Worm (Caenorhabditis elegans): ENCODE results near the gene rpl-34.

Gene rpl-34

ce11 chrIV:12287628-12288027, 18.8 kb downstream of the rpl-34 start, which contains the start of gene erl-1:
Gene erl-1, plus strand, starts transcription at chrIV:12287928.
- TF ChIP-seq ref-1 (GFP tag; conservative IDR thresholded peaks at IDR 0.05) (no peak), ztf-29 (GFP tag; IDR thresholded peaks at IDR 0.05) (no peak), med-1 (GFP tag; optimal IDR thresholded peaks at IDR 0.05; ENCODE audit: insufficient read depth) (no peak), T22C8.4 (GFP tag; IDR thresholded peaks at IDR 0.05) (no peak), klf-2 (GFP tag; conservative IDR thresholded peaks at IDR 0.05) (no peak), cog-1 (tag; optimal IDR thresholded peaks at IDR 0.05) (no peak), flt-1 (GFP tag; IDR thresholded peaks at IDR 0.05) (no peak), tab-1 (GFP tag; IDR thresholded peaks at IDR 0.05) (no peak), ztf-23 (GFP tag; IDR thresholded peaks at IDR 0.05) (no peak)

ce11 chrIV:12289149-12289548, 20.4 kb downstream of the rpl-34 start, which contains the start of gene C42C1.9:
Gene C42C1.9, plus strand, starts transcription at chrIV:12289449.
- TF ChIP-seq ztf-23 (GFP tag; IDR thresholded peaks at IDR 0.05) (no peak), T22C8.4 (GFP tag; IDR thresholded peaks at IDR 0.05) (no peak), ztf-29 (GFP tag; IDR thresholded peaks at IDR 0.05) (no peak), tab-1 (GFP tag; IDR thresholded peaks at IDR 0.05) (no peak), med-1 (GFP tag; optimal IDR thresholded peaks at IDR 0.05; ENCODE audit: insufficient read depth) (no peak), flt-1 (GFP tag; IDR thresholded peaks at IDR 0.05) (no peak), klf-2 (GFP tag; conservative IDR thresholded peaks at IDR 0.05) (no peak), cog-1 (tag; optimal IDR thresholded peaks at IDR 0.05) (no peak), ref-1 (GFP tag; conservative IDR thresholded peaks at IDR 0.05) (no peak)

ce11 chrIV:12290744-12291143, 21.9 kb downstream of the rpl-34 start, which contains the start of gene C42C1.8:
Gene C42C1.8, plus strand, starts transcription at chrIV:12291044.
- no peak for TF ChIP-seq tab-1 (GFP tag; IDR thresholded peaks at IDR 0.05)
- no peak for TF ChIP-seq klf-2 (GFP tag; conservative IDR thresholded peaks at IDR 0.05)
- TF ChIP-seq ztf-29 (GFP tag; IDR thresholded peaks at IDR 0.05): no peak
- no peak for TF ChIP-seq ref-1 (GFP tag; conservative IDR thresholded peaks at IDR 0.05)
- TF ChIP-seq cog-1 (tag; optimal IDR thresholded peaks at IDR 0.05): no peak
- no peak for TF ChIP-seq med-1 (GFP tag; optimal IDR thresholded peaks at IDR 0.05; ENCODE audit: insufficient read depth)
- TF ChIP-seq flt-1 (GFP tag; IDR thresholded peaks at IDR 0.05): no peak
- TF ChIP-seq ztf-23 (GFP tag; IDR thresholded peaks at IDR 0.05): no peak
- TF ChIP-seq T22C8.4 (GFP tag; IDR thresholded peaks at IDR 0.05): no peak

ce11 chrIV:12301161-12301560, 32.4 kb downstream of the rpl-34 start, which contains the start of gene oac-59:
Gene oac-59, minus strand, starts transcription at chrIV:12301261.
- TF ChIP-seq ztf-23 (GFP tag; IDR thresholded peaks at IDR 0.05): no peak
- TF ChIP-seq klf-2 (GFP tag; conservative IDR thresholded peaks at IDR 0.05): no peak
- no peak for TF ChIP-seq T22C8.4 (GFP tag; IDR thresholded peaks at IDR 0.05)
- TF ChIP-seq med-1 (GFP tag; optimal IDR thresholded peaks at IDR 0.05; ENCODE audit: insufficient read depth): no peak
- no peak for TF ChIP-seq flt-1 (GFP tag; IDR thresholded peaks at IDR 0.05)
- TF ChIP-seq tab-1 (GFP tag; IDR thresholded peaks at IDR 0.05): no peak
- no peak for TF ChIP-seq cog-1 (tag; optimal IDR thresholded peaks at IDR 0.05)
- no peak for TF ChIP-seq ref-1 (GFP tag; conservative IDR thresholded peaks at IDR 0.05)
- no peak for TF ChIP-seq ztf-29 (GFP tag; IDR thresholded peaks at IDR 0.05)

ce11 chrIV:12302885-12303284, 34.1 kb downstream of the rpl-34 start:
- no peak for TF ChIP-seq cog-1 (tag; optimal IDR thresholded peaks at IDR 0.05)
- no peak for TF ChIP-seq tab-1 (GFP tag; IDR thresholded peaks at IDR 0.05)
- no peak for TF ChIP-seq klf-2 (GFP tag; conservative IDR thresholded peaks at IDR 0.05)
- TF ChIP-seq ztf-23 (GFP tag; IDR thresholded peaks at IDR 0.05): no peak
- no peak for TF ChIP-seq T22C8.4 (GFP tag; IDR thresholded peaks at IDR 0.05)
- TF ChIP-seq ref-1 (GFP tag; conservative IDR thresholded peaks at IDR 0.05): no peak
- TF ChIP-seq ztf-29 (GFP tag; IDR thresholded peaks at IDR 0.05): no peak
- TF ChIP-seq med-1 (GFP tag; optimal IDR thresholded peaks at IDR 0.05; ENCODE audit: insufficient read depth): no peak
- no peak for TF ChIP-seq flt-1 (GFP tag; IDR thresholded peaks at IDR 0.05)

- TF ChIP-seq med-1 (GFP tag; optimal IDR thresholded peaks at IDR 0.05; ENCODE audit: insufficient read depth) (no peak), tab-1 (GFP tag; IDR thresholded peaks at IDR 0.05) (no peak), ztf-23 (GFP tag; IDR thresholded peaks at IDR 0.05) (no peak), ztf-29 (GFP tag; IDR thresholded peaks at IDR 0.05) (no peak), ref-1 (GFP tag; conservative IDR thresholded peaks at IDR 0.05) (no peak), cog-1 (tag; optimal IDR thresholded peaks at IDR 0.05) (no peak), klf-2 (GFP tag; conservative IDR thresholded peaks at IDR 0.05) (no peak), T22C8.4 (GFP tag; IDR thresholded peaks at IDR 0.05) (no peak), flt-1 (GFP tag; IDR thresholded peaks at IDR 0.05) (no peak)
These were observed 36.0 kb downstream of the rpl-34 start for ce11 chrIV:12304750-12305149.

- TF ChIP-seq T22C8.4 (GFP tag; IDR thresholded peaks at IDR 0.05): no peak
- TF ChIP-seq ztf-29 (GFP tag; IDR thresholded peaks at IDR 0.05): no peak
- no peak for TF ChIP-seq ref-1 (GFP tag; conservative IDR thresholded peaks at IDR 0.05)
- no peak for TF ChIP-seq cog-1 (tag; optimal IDR thresholded peaks at IDR 0.05)
- no peak for TF ChIP-seq flt-1 (GFP tag; IDR thresholded peaks at IDR 0.05)
- no peak for TF ChIP-seq ztf-23 (GFP tag; IDR thresholded peaks at IDR 0.05)
- TF ChIP-seq med-1 (GFP tag; optimal IDR thresholded peaks at IDR 0.05; ENCODE audit: insufficient read depth): no peak
- TF ChIP-seq tab-1 (GFP tag; IDR thresholded peaks at IDR 0.05): no peak
- TF ChIP-seq klf-2 (GFP tag; conservative IDR thresholded peaks at IDR 0.05): no peak
These were observed 37.2 kb downstream of the rpl-34 start for ce11 chrIV:12305956-12306355.

ce11 chrIV:12307720-12308119, 38.9 kb downstream of the rpl-34 start, which contains the start of gene oac-57:
Gene oac-57, minus strand, starts transcription at chrIV:12307820.
- TF ChIP-seq klf-2 (GFP tag; conservative IDR thresholded peaks at IDR 0.05) (no peak), ztf-23 (GFP tag; IDR thresholded peaks at IDR 0.05) (no peak), ref-1 (GFP tag; conservative IDR thresholded peaks at IDR 0.05) (no peak), tab-1 (GFP tag; IDR thresholded peaks at IDR 0.05) (no peak), med-1 (GFP tag; optimal IDR thresholded peaks at IDR 0.05; ENCODE audit: insufficient read depth) (no peak), T22C8.4 (GFP tag; IDR thresholded peaks at IDR 0.05) (no peak), flt-1 (GFP tag; IDR thresholded peaks at IDR 0.05) (no peak), cog-1 (tag; optimal IDR thresholded peaks at IDR 0.05) (no peak), ztf-29 (GFP tag; IDR thresholded peaks at IDR 0.05) (no peak)

ce11 chrIV:12311597-12311996, 42.8 kb downstream of the rpl-34 start, which contains the start of gene oac-58:
Gene oac-58, minus strand, starts transcription at chrIV:12311697.
- no peak for TF ChIP-seq ztf-29 (GFP tag; IDR thresholded peaks at IDR 0.05)
- no peak for TF ChIP-seq klf-2 (GFP tag; conservative IDR thresholded peaks at IDR 0.05)

All from whole organism, midembryonic.